Worm (Caenorhabditis elegans): Measurements from ENCODE around the gene mrpl-49.

The mrpl-49 gene

ce11 chrV:12754839-12755238 lies 26.4 kb downstream of the mrpl-49 start, which contains the start of gene gpa-13:
Gene gpa-13 (minus strand): TSS chrV:12754939.
- TF ChIP-seq C38D4.7 (GFP tag; optimal IDR thresholded peaks at IDR 0.05) (no peak), eyg-1 (tag; optimal IDR thresholded peaks at IDR 0.05) (no peak), F13H6.1 (tag; optimal IDR thresholded peaks at IDR 0.05) (no peak), pat-9 (tag; optimal IDR thresholded peaks at IDR 0.05) (no peak), sox-4 (tag; optimal IDR thresholded peaks at IDR 0.05) (no peak), dve-1 (tag; optimal IDR thresholded peaks at IDR 0.05) (no peak), fkh-6 (tag; optimal IDR thresholded peaks at IDR 0.05) (no peak), tbx-2 (tag; optimal IDR thresholded peaks at IDR 0.05) (no peak), npax-4 (tag; optimal IDR thresholded peaks at IDR 0.05) (no peak), rnt-1 (tag; optimal IDR thresholded peaks at IDR 0.05) (no peak), dmd-4 (tag; optimal IDR thresholded peaks at IDR 0.05; ENCODE audit: borderline replicate concordance) (no peak), ceh-22 (tag; optimal IDR thresholded peaks at IDR 0.05) (no peak), K09A11.1 (tag; optimal IDR thresholded peaks at IDR 0.05; ENCODE audit: insufficient read depth) (no peak), pag-3 (tag; optimal IDR thresholded peaks at IDR 0.05; ENCODE audit: borderline replicate concordance) (no peak), hlh-6 (tag; optimal IDR thresholded peaks at IDR 0.05) (no peak)

DNA sequence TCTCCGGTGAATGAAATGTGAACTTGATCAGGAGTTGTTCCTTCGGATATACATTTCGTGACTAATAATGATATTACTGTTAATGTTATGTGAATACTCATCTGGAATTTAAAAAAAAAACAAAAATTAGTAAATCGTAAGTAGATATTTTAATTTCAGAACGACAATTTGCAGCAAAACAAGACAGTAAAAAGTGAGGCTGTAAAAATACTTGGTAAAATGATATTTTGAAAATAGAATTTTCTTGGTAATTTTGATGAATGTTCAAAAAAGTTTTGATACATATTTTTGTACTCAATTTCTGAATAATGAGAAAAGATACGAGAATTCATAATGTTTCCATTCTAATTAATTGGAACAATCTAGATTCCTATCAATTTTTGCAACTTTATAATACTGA lies 31.2 kb downstream of the mrpl-49 start, which contains the start of gene papl-1:
Gene papl-1 (minus strand): TSS at position 101 of the 400 bp plus-strand sequence.
- TF ChIP-seq lim-6 (tag; optimal IDR thresholded peaks at IDR 0.05) (no peak), hlh-8 (tag; optimal IDR thresholded peaks at IDR 0.05) (no peak), ceh-14 (tag; optimal IDR thresholded peaks at IDR 0.05) (no peak), dve-1 (tag; optimal IDR thresholded peaks at IDR 0.05) (no peak), F13H6.1 (tag; optimal IDR thresholded peaks at IDR 0.05) (no peak), rnt-1 (tag; optimal IDR thresholded peaks at IDR 0.05) (no peak), pat-9 (tag; optimal IDR thresholded peaks at IDR 0.05) (no peak), ref-2 (tag; optimal IDR thresholded peaks at IDR 0.05) (no peak), ama-1 (optimal IDR thresholded peaks at IDR 0.05) (no peak), C38D4.7 (GFP tag; optimal IDR thresholded peaks at IDR 0.05) (no peak), T23F11.4 (GFP tag; optimal IDR thresholded peaks at IDR 0.05) (no peak), syd-9 (tag; optimal IDR thresholded peaks at IDR 0.05) (no peak), C08G9.2 (tag; optimal IDR thresholded peaks at IDR 0.05) (no peak), nfya-1 (tag; optimal IDR thresholded peaks at IDR 0.05) (no peak)

DNA sequence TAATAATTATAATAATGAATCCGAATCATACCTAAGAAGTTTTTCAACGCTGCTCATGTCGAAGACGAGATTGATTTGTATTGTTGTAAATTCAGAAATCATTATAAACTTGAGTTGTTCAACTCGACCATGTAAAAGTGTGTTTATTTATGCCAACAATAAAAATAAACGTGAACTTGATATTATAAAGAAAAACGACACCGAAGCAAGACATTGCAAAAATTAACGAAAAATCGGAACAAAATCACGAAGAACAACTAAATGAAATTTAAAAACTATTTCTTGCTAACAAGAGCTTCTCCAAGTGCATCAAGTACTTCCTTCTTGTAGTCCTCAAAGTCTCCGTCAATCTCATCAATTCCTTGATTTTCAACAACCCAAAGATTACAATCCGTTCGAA lies 32.5 kb downstream of the mrpl-49 start, which contains the start of gene F18E2.15:
Gene F18E2.15 (minus strand): TSS at position 101 of the 400 bp plus-strand sequence.
- TF ChIP-seq fax-1 (tag; optimal IDR thresholded peaks at IDR 0.05) (no peak), eyg-1 (tag; optimal IDR thresholded peaks at IDR 0.05) (no peak), tbx-7 (tag; optimal IDR thresholded peaks at IDR 0.05) (no peak), ceh-9 (tag; optimal IDR thresholded peaks at IDR 0.05) (no peak), sox-4 (tag; optimal IDR thresholded peaks at IDR 0.05) (no peak), pax-1 (tag; optimal IDR thresholded peaks at IDR 0.05) (no peak), T23F11.4 (GFP tag; optimal IDR thresholded peaks at IDR 0.05) (no peak), unc-42 (tag; optimal IDR thresholded peaks at IDR 0.05) (no peak), odd-2 (tag; optimal IDR thresholded peaks at IDR 0.05) (no peak), ceh-18 (tag; optimal IDR thresholded peaks at IDR 0.05) (no peak), ceh-2 (tag; optimal IDR thresholded peaks at IDR 0.05) (no peak), ceh-48 (tag; optimal IDR thresholded peaks at IDR 0.05) (no peak), rnt-1 (tag; optimal IDR thresholded peaks at IDR 0.05) (no peak), elt-2 (tag; optimal IDR thresholded peaks at IDR 0.05) (no peak), ama-1 (optimal IDR thresholded peaks at IDR 0.05) (no peak), unc-3 (GFP tag; conservative IDR thresholded peaks at IDR 0.05) (no peak), unc-3 (tag; optimal IDR thresholded peaks at IDR 0.05) (no peak)

DNA sequence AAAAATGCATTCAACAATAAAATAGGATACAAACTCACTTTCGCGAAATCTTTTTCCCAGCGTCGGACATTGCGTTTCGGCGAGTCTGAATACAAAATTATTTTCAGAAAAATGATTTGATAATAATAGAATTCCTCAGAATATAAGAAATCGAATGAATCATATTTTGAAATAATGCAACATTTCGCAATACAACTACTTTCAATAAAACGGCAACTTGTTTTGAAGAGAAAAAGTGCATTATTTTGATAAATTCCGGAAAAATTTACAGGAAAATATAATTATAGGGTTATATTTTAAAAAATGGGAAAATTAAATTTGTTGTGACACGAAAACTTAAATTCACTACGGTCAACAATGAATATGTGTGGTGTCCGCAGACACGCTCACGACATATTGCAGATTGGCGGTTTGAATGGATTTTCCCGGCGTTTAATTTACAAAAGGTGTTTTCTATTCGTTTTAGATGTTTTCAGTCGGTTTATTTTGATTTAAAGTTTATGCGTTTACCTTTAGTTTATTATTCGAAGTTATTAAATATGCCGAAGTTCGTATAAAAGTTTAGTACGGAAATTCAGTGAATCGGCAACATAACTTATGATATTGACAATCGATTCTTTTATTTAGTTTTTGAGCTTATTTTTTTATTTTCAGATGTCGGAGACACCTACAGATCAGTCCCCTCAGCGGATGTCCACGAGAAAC lies 35.0 kb downstream of the mrpl-49 start, which contains the start of the genes abcf-1 and scc-3:
Gene abcf-1 (minus strand): TSS at position 85 of the 705 bp plus-strand sequence.
Gene scc-3 (plus strand): TSS at position 655 of the 705 bp plus-strand sequence.
- no peak for TF ChIP-seq madf-2 (tag; optimal IDR thresholded peaks at IDR 0.05)
- peak; percentile 11 for TF ChIP-seq nfya-1 (tag; optimal IDR thresholded peaks at IDR 0.05)
